Worm (Caenorhabditis elegans) whole organism, L2 larva: ENCODE results near the gene F08F8.10.

Experiments used
- C34F6.9 ChIP-seq: fragments of 150-350 bp; optimal IDR thresholded peaks from 2 replicates; lab custom pipeline; 2014; ENCODE audit warnings: missing biosample characterization, missing genetic modification characterization
- F13H6.1 ChIP-seq: sonication (generic microtip); optimal IDR thresholded peaks from 2 replicates; lab custom pipeline; 2016; ENCODE audit warnings: missing genetic modification characterization, missing compliant biosample characterization
- R02D3.7 ChIP-seq: fragments of 150-350 bp; optimal IDR thresholded peaks from 2 replicates; lab custom pipeline; 2014; ENCODE audit warnings: missing biosample characterization, missing genetic modification characterization
- Y55F3AM.14 ChIP-seq: fragments of 200-800 bp; sonication (Bioruptor generic); optimal IDR thresholded peaks from 2 replicates; lab custom pipeline; 2018; ENCODE audit warnings: mild to moderate bottlenecking, missing genetic modification characterization, missing compliant biosample characterization
- ZK546.5 ChIP-seq: sonication (generic microtip); optimal IDR thresholded peaks from 2 replicates; lab custom pipeline; 2017; ENCODE audit warnings: missing biosample characterization, missing genetic modification characterization
- alr-1 ChIP-seq: fragments of 150-350 bp; optimal IDR thresholded peaks from 2 replicates; lab custom pipeline; 2014; ENCODE audit warnings: missing biosample characterization, missing genetic modification characterization
- aly-2 ChIP-seq: fragments of 150-350 bp; optimal IDR thresholded peaks from 2 replicates; lab custom pipeline; 2014; ENCODE audit warnings: missing biosample characterization, missing genetic modification characterization
- ama-1 ChIP-seq: fragments of 150-350 bp; optimal IDR thresholded peaks from 2 replicates; lab custom pipeline; 2018; ENCODE audit warnings: inconsistent platforms
- blmp-1 ChIP-seq: sonication (generic microtip); optimal IDR thresholded peaks from 2 replicates; lab custom pipeline; 2017; ENCODE audit warnings: missing genetic modification characterization, mild to moderate bottlenecking, missing compliant biosample characterization, antibody characterized with exemption, moderate library complexity; ENCODE audit not compliant: insufficient read depth
- ceh-16 ChIP-seq: fragments of 150-350 bp; optimal IDR thresholded peaks from 2 replicates; lab custom pipeline; 2014; ENCODE audit warnings: missing biosample characterization, missing genetic modification characterization
- ceh-82 ChIP-seq: fragments of 150-350 bp; optimal IDR thresholded peaks from 2 replicates; lab custom pipeline; 2014; ENCODE audit warnings: missing biosample characterization, missing genetic modification characterization
- crh-2 ChIP-seq: sonication (generic microtip); optimal IDR thresholded peaks from 2 replicates; lab custom pipeline; 2017; ENCODE audit warnings: missing biosample characterization, missing genetic modification characterization
- dmd-4 ChIP-seq: sonication (generic microtip); optimal IDR thresholded peaks from 2 replicates; lab custom pipeline; 2017; ENCODE audit warnings: missing biosample characterization, missing genetic modification characterization
- egl-27 ChIP-seq: sonication (generic microtip); optimal IDR thresholded peaks from 3 replicates; lab custom pipeline; 2017; ENCODE audit warnings: missing biosample characterization, missing genetic modification reagents, missing genetic modification characterization
- elt-1 ChIP-seq: fragments of 150-350 bp; optimal IDR thresholded peaks from 2 replicates; lab custom pipeline; 2014; ENCODE audit warnings: missing biosample characterization, missing genetic modification characterization
- elt-3 ChIP-seq: sonication (generic microtip); optimal IDR thresholded peaks from 2 replicates; lab custom pipeline; 2017; ENCODE audit warnings: missing biosample characterization, missing genetic modification characterization
- fos-1 ChIP-seq: fragments of 150-350 bp; optimal IDR thresholded peaks from 2 replicates; lab custom pipeline; 2014; ENCODE audit warnings: missing biosample characterization, missing genetic modification characterization
- gmeb-1 ChIP-seq: fragments of 150-350 bp; optimal IDR thresholded peaks from 2 replicates; lab custom pipeline; 2014; ENCODE audit warnings: missing biosample characterization, missing genetic modification characterization
- lin-11 ChIP-seq: fragments of 150-350 bp; sonication (generic microtip); optimal IDR thresholded peaks from 2 replicates; lab custom pipeline; 2014; ENCODE audit warnings: missing biosample characterization, missing genetic modification characterization, inconsistent platforms, mixed read lengths
- lin-13 ChIP-seq: fragments of 150-350 bp; optimal IDR thresholded peaks from 2 replicates; lab custom pipeline; 2014; ENCODE audit warnings: missing biosample characterization, missing genetic modification reagents, missing genetic modification characterization
- lin-39 ChIP-seq: fragments of 150-350 bp; optimal IDR thresholded peaks from 2 replicates; lab custom pipeline; 2014; ENCODE audit warnings: missing biosample characterization, missing genetic modification reagents, missing genetic modification characterization
- lsy-2 ChIP-seq, 2 experiments: fragments of 150-350 bp in 1 of 2; sonication (generic microtip) in 1 of 2; optimal IDR thresholded peaks; 2 replicates each; lab custom pipeline; 2014 to 2017; ENCODE audit warnings: missing biosample characterization in 2 of 2, missing genetic modification characterization in 2 of 2
- mab-5 ChIP-seq: fragments of 150-350 bp; optimal IDR thresholded peaks from 2 replicates; lab custom pipeline; 2014; ENCODE audit warnings: missing biosample characterization, missing genetic modification characterization
- mbf-1 ChIP-seq: sonication (generic microtip); optimal IDR thresholded peaks from 2 replicates; lab custom pipeline; 2017; ENCODE audit warnings: missing biosample characterization, missing genetic modification characterization
- mdl-1 ChIP-seq, 2 experiments: fragments of 150-350 bp in 1 of 2; sonication (generic microtip) in 1 of 2; optimal IDR thresholded peaks; 2 replicates each; lab custom pipeline; 2017; ENCODE audit warnings: missing biosample characterization in 2 of 2, missing genetic modification characterization in 2 of 2
- nhr-10 ChIP-seq: sonication (generic microtip); optimal IDR thresholded peaks from 2 replicates; lab custom pipeline; 2017; ENCODE audit warnings: missing biosample characterization, missing genetic modification characterization
- nhr-11 ChIP-seq: fragments of 150-350 bp; optimal IDR thresholded peaks from 2 replicates; lab custom pipeline; 2014; ENCODE audit warnings: missing biosample characterization, missing genetic modification characterization
- nhr-12 ChIP-seq: fragments of 150-350 bp; optimal IDR thresholded peaks from 2 replicates; lab custom pipeline; 2014; ENCODE audit warnings: missing biosample characterization, missing genetic modification characterization
- nhr-129 ChIP-seq: fragments of 150-350 bp; optimal IDR thresholded peaks from 2 replicates; lab custom pipeline; 2014; ENCODE audit warnings: missing biosample characterization, missing genetic modification characterization
- nhr-21 ChIP-seq: fragments of 150-350 bp; optimal IDR thresholded peaks from 2 replicates; lab custom pipeline; 2014; ENCODE audit warnings: missing biosample characterization, missing genetic modification characterization
- nhr-23 ChIP-seq: fragments of 150-350 bp; optimal IDR thresholded peaks from 2 replicates; lab custom pipeline; 2014; ENCODE audit warnings: missing biosample characterization, missing genetic modification reagents, missing genetic modification characterization
- nhr-237 ChIP-seq: fragments of 150-350 bp; optimal IDR thresholded peaks from 2 replicates; lab custom pipeline; 2014; ENCODE audit warnings: missing biosample characterization, missing genetic modification characterization
- nhr-25 ChIP-seq: fragments of 150-350 bp; sonication (generic microtip); optimal IDR thresholded peaks from 3 replicates; lab custom pipeline; 2014; ENCODE audit warnings: missing biosample characterization, missing genetic modification characterization
- nhr-6 ChIP-seq: fragments of 150-350 bp; optimal IDR thresholded peaks from 2 replicates; lab custom pipeline; 2014; ENCODE audit warnings: missing biosample characterization, missing genetic modification characterization
- nhr-77 ChIP-seq: fragments of 150-350 bp; optimal IDR thresholded peaks from 2 replicates; lab custom pipeline; 2014; ENCODE audit warnings: missing biosample characterization, missing genetic modification characterization
- peb-1 ChIP-seq: fragments of 150-350 bp; optimal IDR thresholded peaks from 2 replicates; lab custom pipeline; 2014; ENCODE audit warnings: missing biosample characterization, missing genetic modification characterization
- sem-4 ChIP-seq: fragments of 150-350 bp; optimal IDR thresholded peaks from 2 replicates; lab custom pipeline; 2014; ENCODE audit warnings: missing biosample characterization, missing genetic modification reagents, missing genetic modification characterization
- skn-1 ChIP-seq: sonication (generic microtip); optimal IDR thresholded peaks from 2 replicates; lab custom pipeline; 2017; ENCODE audit warnings: missing biosample characterization, missing genetic modification characterization
- sma-3 ChIP-seq: sonication (generic microtip); optimal IDR thresholded peaks from 2 replicates; lab custom pipeline; 2016; ENCODE audit warnings: missing genetic modification reagents, missing genetic modification characterization, missing compliant biosample characterization
- sma-9 ChIP-seq, 2 experiments: fragments of 150-350 bp in 1 of 2; sonication (generic microtip) in 1 of 2; optimal IDR thresholded peaks; 2 replicates each; lab custom pipeline; 2014 to 2016; ENCODE audit warnings: missing genetic modification characterization in 2 of 2, mild to moderate bottlenecking in 1 of 2, missing biosample characterization in 1 of 2, missing compliant biosample characterization in 1 of 2, missing genetic modification reagents in 1 of 2, moderate library complexity in 1 of 2
- snpc-4 ChIP-seq: fragments of 150-350 bp; optimal IDR thresholded peaks from 2 replicates; lab custom pipeline; 2014; ENCODE audit warnings: missing biosample characterization, missing genetic modification characterization
- unc-39 ChIP-seq: fragments of 150-350 bp; optimal IDR thresholded peaks from 2 replicates; lab custom pipeline; 2014; ENCODE audit warnings: missing biosample characterization, missing genetic modification characterization
- unc-55 ChIP-seq: fragments of 150-350 bp; sonication (generic microtip); optimal IDR thresholded peaks from 3 replicates; lab custom pipeline; 2014; ENCODE audit warnings: missing biosample characterization, missing genetic modification reagents, missing genetic modification characterization
- unc-62 ChIP-seq: fragments of 150-350 bp; optimal IDR thresholded peaks from 2 replicates; lab custom pipeline; 2014; ENCODE audit warnings: missing biosample characterization, missing genetic modification reagents, missing genetic modification characterization
- zag-1 ChIP-seq: fragments of 150-350 bp; optimal IDR thresholded peaks from 2 replicates; lab custom pipeline; 2014; ENCODE audit warnings: missing biosample characterization, missing genetic modification characterization
- ztf-1 ChIP-seq: fragments of 200-800 bp; sonication (Bioruptor generic); conservative IDR thresholded peaks from 2 replicates; pipeline ENCODE4 v1.3.6; 2022; ENCODE audit warnings: missing genetic modification characterization, missing compliant biosample characterization
- ztf-11 ChIP-seq: sonication (generic microtip); optimal IDR thresholded peaks from 2 replicates; lab custom pipeline; 2017; ENCODE audit warnings: missing biosample characterization, missing genetic modification characterization
- ztf-4 ChIP-seq: fragments of 150-350 bp; optimal IDR thresholded peaks from 2 replicates; lab custom pipeline; 2014; ENCODE audit warnings: missing biosample characterization, missing genetic modification characterization

F08F8.10 gene

ce11 chrIII:7335220-7335619 is 22.0 kb downstream of the F08F8.10 start, which contains the start of gene F56C9.10:
TSS of gene F56C9.10 (minus strand) at chrIII:7335316.
- TF ChIP-seq F13H6.1, result peak; percentile 85
- TF ChIP-seq sma-9 (GFP tag; optimal IDR thresholded peaks at IDR 0.05; lab: Kevin White, UChicago), result peak; percentile 89
- no peak for TF ChIP-seq sma-9 (tag; optimal IDR thresholded peaks at IDR 0.05; lab: Kevin White, UChicago)
- TF ChIP-seq nhr-10 (tag; lab: Kevin White, UChicago), result no peak
- TF ChIP-seq gmeb-1 (tag; lab: Kevin White, UChicago), result peak; percentile 79
- peak; percentile 90 to 95 for TF ChIP-seq mdl-1 (tag; optimal IDR thresholded peaks at IDR 0.05; lab: Kevin White, UChicago)
- TF ChIP-seq ceh-16 (tag; lab: Kevin White, UChicago), result no peak
- peak; percentile 99 for TF ChIP-seq blmp-1
- TF ChIP-seq lin-11 (tag; lab: Kevin White, UChicago), result peak; percentile 77
- no peak for TF ChIP-seq alr-1 (tag; lab: Kevin White, UChicago)
- no peak for TF ChIP-seq nhr-237 (tag; lab: Kevin White, UChicago)
- TF ChIP-seq nhr-11 (tag; lab: Kevin White, UChicago), result no peak
- TF ChIP-seq nhr-77 (tag; lab: Kevin White, UChicago), result no peak
- no peak for TF ChIP-seq peb-1
- TF ChIP-seq crh-2 (tag; lab: Kevin White, UChicago), result peak; percentile 91
- peak; percentile 30 for TF ChIP-seq snpc-4 (tag; lab: Kevin White, UChicago)
- peak; percentile 98 for TF ChIP-seq C34F6.9
- peak; percentile 35 for TF ChIP-seq mab-5 (tag; lab: Kevin White, UChicago)
- TF ChIP-seq egl-27 (tag; lab: Kevin White, UChicago), result peak; percentile 63
- peak; percentile 1 for TF ChIP-seq skn-1 (tag; lab: Kevin White, UChicago)
- TF ChIP-seq sem-4, result peak; percentile 83
- TF ChIP-seq elt-3 (tag; lab: Kevin White, UChicago), result no peak
- TF ChIP-seq nhr-129 (tag; lab: Kevin White, UChicago), result peak; percentile 98
- peak; percentile 88 for TF ChIP-seq sma-3 (GFP tag; lab: Kevin White, UChicago)
- no peak for TF ChIP-seq ztf-11 (tag; lab: Kevin White, UChicago)
- TF ChIP-seq nhr-12 (tag; lab: Kevin White, UChicago), result no peak
- peak; percentile 84 for TF ChIP-seq zag-1 (tag; lab: Kevin White, UChicago)
- no peak for TF ChIP-seq elt-1 (tag; lab: Kevin White, UChicago)
- peak; percentile 54 for TF ChIP-seq ZK546.5 (tag; lab: Kevin White, UChicago)
- peak; percentile 77 for TF ChIP-seq lin-13
- no peak for TF ChIP-seq unc-39 (tag; lab: Kevin White, UChicago)
- TF ChIP-seq mbf-1 (tag; lab: Kevin White, UChicago), result no peak
- no peak for TF ChIP-seq dmd-4
- TF ChIP-seq Y55F3AM.14 (GFP tag; lab: Kevin White, UChicago), result peak; percentile 63
- TF ChIP-seq lsy-2 (tag; optimal IDR thresholded peaks at IDR 0.05; lab: Kevin White, UChicago), result peak; percentile 39 to 93
- no peak for TF ChIP-seq ceh-82 (tag; lab: Kevin White, UChicago)
- no peak for TF ChIP-seq nhr-23
- no peak for TF ChIP-seq lin-39 (tag; lab: Kevin White, UChicago)
- TF ChIP-seq unc-62 (GFP tag; lab: Kevin White, UChicago), result peak; percentile 52
- TF ChIP-seq unc-55 (GFP tag; lab: Kevin White, UChicago), result peak; percentile 72
- TF ChIP-seq nhr-25 (tag; lab: Kevin White, UChicago), result peak; percentile 92
- peak; percentile 90 for TF ChIP-seq nhr-21 (tag; lab: Kevin White, UChicago)
- TF ChIP-seq fos-1, result peak; percentile 86
- TF ChIP-seq ztf-4 (tag; lab: Kevin White, UChicago), result peak; percentile 92
- TF ChIP-seq R02D3.7 (tag; lab: Kevin White, UChicago), result no peak
- no peak for TF ChIP-seq ztf-1 (GFP tag; lab: Robert Waterston, UW)
- TF ChIP-seq nhr-6, result peak; percentile 54
- no peak for TF ChIP-seq aly-2 (tag; lab: Kevin White, UChicago)
- peak; percentile 66 for TF ChIP-seq ama-1 (lab: Kevin White, UChicago)
- TF ChIP-seq, all 48 proteins: peak for 28
